Fruit fly (Drosophila melanogaster): ENCODE results near the gene squ.

squ gene

dm6 chr2L:16720707-16721700 is 41.1 kb downstream of the squ start:
- no peak for TF ChIP-seq cnc (optimal IDR thresholded peaks at IDR 0.05)
- peak; percentile 93 for TF ChIP-seq CG12768 (GFP tag; optimal IDR thresholded peaks at IDR 0.05)
- TF ChIP-seq bab1 (GFP tag; optimal IDR thresholded peaks at IDR 0.05), result peak; percentile 98
- TF ChIP-seq CG5204 (GFP tag; optimal IDR thresholded peaks at IDR 0.05), result peak; percentile 97
- peak; percentile 81 for TF ChIP-seq tj (GFP tag; optimal IDR thresholded peaks at IDR 0.05)
- peak; percentile 99 for TF ChIP-seq kay (GFP tag; ENCODE audit: borderline replicate concordance)
- peak; percentile 94 for TF ChIP-seq CG1620 (GFP tag; optimal IDR thresholded peaks at IDR 0.05)
- TF ChIP-seq CG7101 (tag; optimal IDR thresholded peaks at IDR 0.05), result peak; percentile 93
- TF ChIP-seq pad (GFP tag; optimal IDR thresholded peaks at IDR 0.05), result peak; percentile 85
- peak; percentile 95 for TF ChIP-seq toe (GFP tag; optimal IDR thresholded peaks at IDR 0.05)
- TF ChIP-seq Mnt (GFP tag; optimal IDR thresholded peaks at IDR 0.05), result peak; percentile 86
- TF ChIP-seq CG33017 (tag; optimal IDR thresholded peaks at IDR 0.05), result peak; percentile 94
- TF ChIP-seq CG11617 (GFP tag; optimal IDR thresholded peaks at IDR 0.05), result peak; percentile 96
- TF ChIP-seq CG7045 (GFP tag; optimal IDR thresholded peaks at IDR 0.05), result peak; percentile 97
- peak; percentile 95 for TF ChIP-seq CG14711 (tag; optimal IDR thresholded peaks at IDR 0.05)
- peak; percentile 86 for TF ChIP-seq Clk (GFP tag; optimal IDR thresholded peaks at IDR 0.05)
- TF ChIP-seq Crg-1 (GFP tag; optimal IDR thresholded peaks at IDR 0.05), result peak; percentile 84
- peak; percentile 75 for TF ChIP-seq cic (GFP tag; optimal IDR thresholded peaks at IDR 0.05)
- peak; percentile 91 for TF ChIP-seq ovo (GFP tag; optimal IDR thresholded peaks at IDR 0.05)
- peak; percentile 88 for TF ChIP-seq Hr96 (GFP tag; optimal IDR thresholded peaks at IDR 0.05)

- TF ChIP-seq CG12768 (GFP tag; optimal IDR thresholded peaks at IDR 0.05), result no peak
- TF ChIP-seq kay (GFP tag; ENCODE audit: borderline replicate concordance), result peak; percentile 79
- no peak for TF ChIP-seq pad (GFP tag; optimal IDR thresholded peaks at IDR 0.05)
- no peak for TF ChIP-seq ovo (GFP tag; optimal IDR thresholded peaks at IDR 0.05)
Observed at dm6 chr2L:16722596-16722995, 42.7 kb downstream of the squ start.

- peak; percentile 69 for TF ChIP-seq tj (GFP tag; optimal IDR thresholded peaks at IDR 0.05)
- TF ChIP-seq CG7045 (GFP tag; optimal IDR thresholded peaks at IDR 0.05), result no peak
- TF ChIP-seq cnc (optimal IDR thresholded peaks at IDR 0.05), result no peak
- TF ChIP-seq cic (GFP tag; optimal IDR thresholded peaks at IDR 0.05), result peak; percentile 48
- peak; percentile 9 for TF ChIP-seq CG1620 (GFP tag; optimal IDR thresholded peaks at IDR 0.05)
- peak; percentile 14 for TF ChIP-seq pad (GFP tag; optimal IDR thresholded peaks at IDR 0.05)
- peak; percentile 75 for TF ChIP-seq Mnt (GFP tag; optimal IDR thresholded peaks at IDR 0.05)
- peak; percentile 73 for TF ChIP-seq CG12768 (GFP tag; optimal IDR thresholded peaks at IDR 0.05)
- TF ChIP-seq CG7101 (tag; optimal IDR thresholded peaks at IDR 0.05), result peak; percentile 50
- TF ChIP-seq CG33017 (tag; optimal IDR thresholded peaks at IDR 0.05), result peak; percentile 40
- TF ChIP-seq bab1 (GFP tag; optimal IDR thresholded peaks at IDR 0.05), result peak; percentile 53
Observed at dm6 chr2L:16727578-16728023, 47.7 kb downstream of the squ start, which contains the start of gene VhaSFD. Gene VhaSFD, minus strand, starts transcription at chr2L:16727826.

- peak; percentile 2 for TF ChIP-seq Mnt (GFP tag; optimal IDR thresholded peaks at IDR 0.05)
- no peak for TF ChIP-seq CG33017 (tag; optimal IDR thresholded peaks at IDR 0.05)
Observed at dm6 chr2L:16729556-16729955, 49.7 kb downstream of the squ start, which contains the start of gene Tsen2. Gene Tsen2, plus strand, starts transcription at chr2L:16729777.

dm6 chr2L:16730939-16731338 is 51.1 kb downstream of the squ start, which contains the start of gene CG17996:
Gene CG17996, minus strand, starts transcription at chr2L:16731039.
- TF ChIP-seq toe (GFP tag; optimal IDR thresholded peaks at IDR 0.05) (no peak), CG11617 (GFP tag; optimal IDR thresholded peaks at IDR 0.05) (no peak), pad (GFP tag; optimal IDR thresholded peaks at IDR 0.05) (no peak), CG14711 (tag; optimal IDR thresholded peaks at IDR 0.05) (no peak), CG5204 (GFP tag; optimal IDR thresholded peaks at IDR 0.05) (no peak), cic (GFP tag; optimal IDR thresholded peaks at IDR 0.05) (no peak), CG7045 (GFP tag; optimal IDR thresholded peaks at IDR 0.05) (no peak), Clk (GFP tag; optimal IDR thresholded peaks at IDR 0.05) (no peak), CG1620 (GFP tag; optimal IDR thresholded peaks at IDR 0.05) (no peak), kay (GFP tag; ENCODE audit: borderline replicate concordance) (no peak), CG12768 (GFP tag; optimal IDR thresholded peaks at IDR 0.05) (no peak), CG33017 (tag; optimal IDR thresholded peaks at IDR 0.05) (no peak), bab1 (GFP tag; optimal IDR thresholded peaks at IDR 0.05) (no peak), CG7101 (tag; optimal IDR thresholded peaks at IDR 0.05) (no peak), tj (GFP tag; optimal IDR thresholded peaks at IDR 0.05) (no peak), Mnt (GFP tag; optimal IDR thresholded peaks at IDR 0.05) (no peak), ovo (GFP tag; optimal IDR thresholded peaks at IDR 0.05) (no peak)

Data from whole organism, adult.